Fruit fly (Drosophila melanogaster) whole organism, prepupa: ENCODE results near the gene RpL13A.

Experiments
- Blimp-1 ChIP-seq: fragments of 200-800 bp; sonication (Bioruptor generic); optimal IDR thresholded peaks from 3 replicates; lab custom pipeline; 2017; ENCODE audit warnings: missing biosample characterization, missing genetic modification characterization, mild to moderate bottlenecking, moderate library complexity, missing genetic modification reagents
- CG10669 ChIP-seq: fragments of 200-800 bp; sonication (Bioruptor generic); optimal IDR thresholded peaks from 3 replicates; lab custom pipeline; 2018; ENCODE audit warnings: missing biosample characterization, mild to moderate bottlenecking, missing genetic modification characterization, moderate library complexity
- CG11762 ChIP-seq: fragments of 200-800 bp; sonication (Bioruptor generic); optimal IDR thresholded peaks from 3 replicates; lab custom pipeline; 2016; ENCODE audit warnings: missing biosample characterization, missing genetic modification characterization; ENCODE audit not compliant: insufficient read depth
- CG11902 ChIP-seq: fragments of 200-800 bp; sonication (Bioruptor generic); optimal IDR thresholded peaks from 3 replicates; lab custom pipeline; 2016; ENCODE audit warnings: missing biosample characterization, missing genetic modification characterization
- CG15336 ChIP-seq: fragments of 200-800 bp; sonication (Bioruptor generic); IDR thresholded peaks from 2 replicates; pipeline ENCODE4 v1.3.6; 2022; ENCODE audit warnings: missing biosample characterization, missing genetic modification characterization
- CG16779 ChIP-seq: fragments of 200-800 bp; sonication (Bioruptor generic); optimal IDR thresholded peaks from 3 replicates; lab custom pipeline; 2017; ENCODE audit warnings: missing biosample characterization, mild to moderate bottlenecking, missing genetic modification characterization
- CG3032 ChIP-seq: fragments of 200-800 bp; optimal IDR thresholded peaks from 2 replicates; lab custom pipeline; 2019; ENCODE audit warnings: missing biosample characterization, mild to moderate bottlenecking, missing genetic modification characterization, moderate library complexity
- CG31627 ChIP-seq: fragments of 200-800 bp; sonication (Bioruptor generic); optimal IDR thresholded peaks from 3 replicates; lab custom pipeline; 2016; ENCODE audit warnings: missing biosample characterization, missing genetic modification characterization
- CG34406 ChIP-seq: fragments of 200-800 bp; sonication (Bioruptor generic); optimal IDR thresholded peaks from 3 replicates; lab custom pipeline; 2016; ENCODE audit warnings: missing biosample characterization, missing genetic modification characterization
- CG3919 ChIP-seq: fragments of 200-800 bp; sonication (Bioruptor generic); optimal IDR thresholded peaks from 3 replicates; lab custom pipeline; 2016; ENCODE audit warnings: missing biosample characterization, missing genetic modification characterization
- CG4318 ChIP-seq: fragments of 200-800 bp; sonication (Bioruptor generic); optimal IDR thresholded peaks from 3 replicates; lab custom pipeline; 2017; ENCODE audit warnings: missing biosample characterization, mild to moderate bottlenecking, missing genetic modification characterization
- CG6163 ChIP-seq: fragments of 200-800 bp; sonication (Bioruptor generic); IDR thresholded peaks from 3 replicates; pipeline ENCODE4 v1.3.6; 2022; ENCODE audit warnings: missing biosample characterization, missing genetic modification characterization
- CG6792 ChIP-seq: fragments of 200-800 bp; sonication (Bioruptor generic); optimal IDR thresholded peaks from 3 replicates; lab custom pipeline; 2016; ENCODE audit warnings: missing biosample characterization, missing genetic modification characterization
- CG6808 ChIP-seq: fragments of 200-800 bp; sonication (Bioruptor generic); optimal IDR thresholded peaks from 3 replicates; lab custom pipeline; 2017; ENCODE audit warnings: missing biosample characterization, missing genetic modification characterization, mild to moderate bottlenecking, moderate library complexity, missing genetic modification reagents
- CG6854 ChIP-seq: fragments of 200-800 bp; sonication (Bioruptor generic); optimal IDR thresholded peaks from 2 replicates; lab custom pipeline; 2017; ENCODE audit warnings: missing biosample characterization, mild to moderate bottlenecking, missing genetic modification characterization
- CG7368 ChIP-seq: fragments of 200-800 bp; sonication (Bioruptor generic); optimal IDR thresholded peaks from 3 replicates; lab custom pipeline; 2016; ENCODE audit warnings: missing biosample characterization, missing genetic modification characterization
- CG8119 ChIP-seq: fragments of 200-800 bp; sonication (Bioruptor generic); IDR thresholded peaks from 3 replicates; pipeline ENCODE4 v1.3.6; 2022; ENCODE audit warnings: missing biosample characterization, missing genetic modification characterization
- CG8319 ChIP-seq: fragments of 200-800 bp; sonication (Bioruptor generic); optimal IDR thresholded peaks from 3 replicates; lab custom pipeline; 2016; ENCODE audit warnings: missing biosample characterization, missing genetic modification characterization
- CG8632 ChIP-seq: fragments of 200-800 bp; sonication (Bioruptor generic); optimal IDR thresholded peaks from 3 replicates; lab custom pipeline; 2016; ENCODE audit warnings: missing biosample characterization, missing genetic modification characterization
- Eip78C ChIP-seq: fragments of 200-800 bp; sonication (Bioruptor generic); peaks from one replicate; lab custom pipeline; 2016; ENCODE audit warnings: missing biosample characterization, missing genetic modification characterization
- Eip93F ChIP-seq: fragments of 200-800 bp; sonication (Bioruptor generic); optimal IDR thresholded peaks from 2 replicates; lab custom pipeline; 2016; ENCODE audit warnings: missing biosample characterization, mild to moderate bottlenecking, missing genetic modification characterization
- Ets21C ChIP-seq: fragments of 200-800 bp; sonication (Bioruptor generic); optimal IDR thresholded peaks from 3 replicates; lab custom pipeline; 2016; ENCODE audit warnings: missing biosample characterization, missing genetic modification characterization
- Gug ChIP-seq: fragments of 200-800 bp; sonication (Bioruptor generic); IDR thresholded peaks from 2 replicates; pipeline ENCODE4 v1.3.6; 2022; ENCODE audit warnings: missing biosample characterization, missing genetic modification characterization
- Hr38 ChIP-seq: sonication (Bioruptor generic); optimal IDR thresholded peaks from 2 replicates; lab custom pipeline; 2016; ENCODE audit warnings: missing biosample characterization, missing genetic modification characterization
- Hr39 ChIP-seq: fragments of 200-800 bp; sonication (Bioruptor generic); optimal IDR thresholded peaks from 2 replicates; lab custom pipeline; 2016; ENCODE audit warnings: missing biosample characterization, missing genetic modification characterization
- Hr4 ChIP-seq: fragments of 200-800 bp; sonication (Bioruptor generic); optimal IDR thresholded peaks from 3 replicates; lab custom pipeline; 2016; ENCODE audit warnings: missing biosample characterization, missing genetic modification characterization
- Lpt ChIP-seq: fragments of 200-800 bp; sonication (Bioruptor generic); optimal IDR thresholded peaks from 3 replicates; lab custom pipeline; 2016; ENCODE audit warnings: missing biosample characterization, missing genetic modification characterization
- OdsH ChIP-seq: fragments of 200-800 bp; sonication (Bioruptor generic); optimal IDR thresholded peaks from 3 replicates; lab custom pipeline; 2016; ENCODE audit warnings: missing biosample characterization, missing genetic modification characterization
- Sox102F ChIP-seq: fragments of 200-800 bp; sonication (Bioruptor generic); optimal IDR thresholded peaks from 2 replicates; lab custom pipeline; 2016; ENCODE audit warnings: missing biosample characterization, mild to moderate bottlenecking, missing genetic modification characterization
- Sox14 ChIP-seq: fragments of 200-800 bp; sonication (Bioruptor generic); optimal IDR thresholded peaks from 3 replicates; lab custom pipeline; 2016; ENCODE audit warnings: missing biosample characterization, missing genetic modification characterization
- Sox15 ChIP-seq: fragments of 200-800 bp; sonication (Bioruptor generic); optimal IDR thresholded peaks from 3 replicates; lab custom pipeline; 2016; ENCODE audit warnings: missing biosample characterization, missing genetic modification characterization
- cyc ChIP-seq: fragments of 200-800 bp; sonication (Bioruptor generic); optimal IDR thresholded peaks from 3 replicates; lab custom pipeline; 2016; ENCODE audit warnings: missing biosample characterization, missing genetic modification characterization
- eg ChIP-seq: fragments of 200-800 bp; sonication (Bioruptor generic); IDR thresholded peaks from 3 replicates; pipeline ENCODE4 v1.3.6; 2022; ENCODE audit warnings: missing biosample characterization, missing genetic modification characterization
- esn ChIP-seq: fragments of 200-800 bp; sonication (Bioruptor generic); optimal IDR thresholded peaks from 2 replicates; lab custom pipeline; 2016; ENCODE audit warnings: missing biosample characterization, mild to moderate bottlenecking, missing genetic modification characterization, moderate library complexity
- fd85E ChIP-seq: fragments of 200-800 bp; sonication (Bioruptor generic); optimal IDR thresholded peaks from 3 replicates; lab custom pipeline; 2016; ENCODE audit warnings: missing biosample characterization, missing genetic modification characterization
- lz ChIP-seq: fragments of 200-800 bp; sonication (Bioruptor generic); optimal IDR thresholded peaks from 3 replicates; lab custom pipeline; 2016; ENCODE audit warnings: missing biosample characterization, missing genetic modification characterization
- pdm3 ChIP-seq: fragments of 200-800 bp; sonication (Bioruptor generic); optimal IDR thresholded peaks from 3 replicates; lab custom pipeline; 2016; ENCODE audit warnings: missing biosample characterization, missing genetic modification characterization
- salr ChIP-seq, 2 experiments: fragments of 200-800 bp; sonication (Bioruptor generic); optimal IDR thresholded peaks; 3 replicates each; lab custom pipeline; 2016 to 2018; ENCODE audit warnings: missing biosample characterization in 2 of 2, missing genetic modification characterization in 2 of 2, mild to moderate bottlenecking in 1 of 2
- spab ChIP-seq: fragments of 200-800 bp; sonication (Bioruptor generic); optimal IDR thresholded peaks from 2 replicates; lab custom pipeline; 2017; ENCODE audit warnings: missing biosample characterization, mild to moderate bottlenecking, missing genetic modification characterization, missing genetic modification reagents
- ss ChIP-seq, 2 experiments: fragments of 200-800 bp; sonication (Bioruptor generic); optimal IDR thresholded peaks; 2 replicates in 1 of 2; 3 replicates in 1 of 2; lab custom pipeline; 2017 to 2018; ENCODE audit warnings: mild to moderate bottlenecking in 2 of 2, missing biosample characterization in 2 of 2, missing genetic modification characterization in 2 of 2, moderate library complexity in 1 of 2
- svp ChIP-seq: fragments of 200-800 bp; sonication (Bioruptor generic); peaks from one replicate; lab custom pipeline; 2016; ENCODE audit warnings: missing biosample characterization, missing genetic modification characterization
- topi ChIP-seq: fragments of 200-800 bp; sonication (Bioruptor generic); optimal IDR thresholded peaks from 3 replicates; lab custom pipeline; 2016; ENCODE audit warnings: missing biosample characterization, missing genetic modification characterization
- vri ChIP-seq: fragments of 200-800 bp; sonication (Bioruptor generic); optimal IDR thresholded peaks from 3 replicates; lab custom pipeline; 2016; ENCODE audit warnings: missing biosample characterization, mild to moderate bottlenecking, missing genetic modification characterization

The RpL13A gene

DNA sequence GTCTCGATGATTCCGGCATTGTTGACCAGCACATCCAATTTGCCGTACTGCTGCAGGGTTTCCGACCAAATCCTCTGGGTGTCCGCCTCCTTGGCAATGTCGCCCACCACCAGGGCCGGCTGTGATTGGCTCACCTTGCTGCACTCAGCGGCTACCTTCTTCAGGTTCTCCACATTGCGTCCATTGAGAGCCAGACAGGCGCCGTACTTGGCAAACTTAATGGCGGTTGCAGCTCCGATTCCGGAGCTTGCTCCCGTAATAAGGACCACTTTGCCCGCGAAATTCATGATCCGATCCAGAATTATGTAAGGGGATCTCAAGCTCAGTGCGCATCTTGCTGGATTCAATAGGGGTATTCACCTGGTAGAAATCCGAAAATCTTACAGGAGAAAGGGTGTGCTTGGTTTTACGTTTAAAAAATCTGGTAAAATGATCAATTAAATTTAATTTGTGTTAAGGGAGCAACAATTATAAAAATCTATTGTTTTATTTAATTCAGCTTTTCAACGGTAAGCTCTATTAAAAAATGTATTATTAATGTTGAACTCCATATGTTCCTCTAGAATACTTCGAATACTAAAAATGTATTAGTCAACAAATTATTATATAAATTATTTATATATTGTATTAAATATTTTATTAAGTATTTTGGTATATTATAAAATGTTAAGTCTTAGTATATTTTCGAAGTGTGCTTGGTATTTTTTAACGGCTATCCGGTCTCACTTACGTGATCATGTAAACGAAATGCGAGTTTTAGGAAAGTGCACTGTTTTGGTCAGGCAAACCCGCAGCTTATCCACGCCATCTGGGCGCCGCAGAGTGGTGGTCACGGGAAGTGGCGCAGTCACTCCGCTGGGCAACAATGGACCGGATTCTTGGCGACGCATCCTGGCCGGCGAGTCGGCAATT lies 12.5 kb downstream of the RpL13A start, which contains the start of the genes CG31548 and CG12170:
Gene CG31548 (minus strand): TSS at position 334 of the 912 bp plus-strand sequence.
Gene CG12170 (plus strand): TSS at position 716 of the 912 bp plus-strand sequence.
- TF ChIP-seq Sox15 (GFP tag; lab: Kevin White, UChicago) = peak; percentile 27
- TF ChIP-seq CG31627 = peak; percentile 56
- peak; percentile 59 for TF ChIP-seq CG15336
- TF ChIP-seq esn (GFP tag; lab: Kevin White, UChicago) = peak; percentile 69
- peak; percentile 47; the same call in 2 of the 3 replicates for TF ChIP-seq CG6163 (GFP tag; lab: Robert Waterston, UW)
- no peak for TF ChIP-seq Ets21C
- TF ChIP-seq CG3032 (tag; lab: Kevin White, UChicago) = peak; percentile 38
- TF ChIP-seq svp (GFP tag; lab: Kevin White, UChicago) = peak; percentile 63
- TF ChIP-seq CG8119 = peak; percentile 55; the same call in 2 of the 3 replicates
- TF ChIP-seq CG6792 (GFP tag; lab: Kevin White, UChicago) = peak; percentile 40
- TF ChIP-seq CG11902 (GFP tag; lab: Kevin White, UChicago) = no peak
- TF ChIP-seq Eip93F = no peak
- TF ChIP-seq cyc = peak; percentile 34

DNA sequence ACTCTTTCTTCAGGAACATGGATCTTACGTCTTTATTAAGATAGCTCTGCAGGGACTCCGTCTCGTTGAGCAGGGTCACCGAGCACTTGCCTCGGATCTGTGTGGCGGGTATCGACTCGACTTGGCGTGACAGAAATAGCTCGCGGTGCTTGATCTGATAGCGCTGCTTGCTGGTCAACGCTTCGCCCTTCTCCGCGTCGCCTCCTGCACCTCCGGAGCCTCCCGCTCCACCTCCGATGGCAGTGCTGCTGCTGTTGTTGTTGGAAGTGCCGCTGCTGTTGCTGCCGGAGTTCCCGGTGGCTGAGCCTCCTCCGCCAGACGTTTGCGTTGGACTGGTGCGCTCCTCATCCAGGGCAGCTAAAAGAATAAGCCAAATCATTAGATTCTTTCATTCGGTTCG lies 19.1 kb downstream of the RpL13A start:
- no peak for TF ChIP-seq eg (GFP tag; lab: Robert Waterston, UW)
- peak; percentile 86 for TF ChIP-seq svp (GFP tag; lab: Kevin White, UChicago)
- TF ChIP-seq, all 60 proteins: peak for 1

DNA sequence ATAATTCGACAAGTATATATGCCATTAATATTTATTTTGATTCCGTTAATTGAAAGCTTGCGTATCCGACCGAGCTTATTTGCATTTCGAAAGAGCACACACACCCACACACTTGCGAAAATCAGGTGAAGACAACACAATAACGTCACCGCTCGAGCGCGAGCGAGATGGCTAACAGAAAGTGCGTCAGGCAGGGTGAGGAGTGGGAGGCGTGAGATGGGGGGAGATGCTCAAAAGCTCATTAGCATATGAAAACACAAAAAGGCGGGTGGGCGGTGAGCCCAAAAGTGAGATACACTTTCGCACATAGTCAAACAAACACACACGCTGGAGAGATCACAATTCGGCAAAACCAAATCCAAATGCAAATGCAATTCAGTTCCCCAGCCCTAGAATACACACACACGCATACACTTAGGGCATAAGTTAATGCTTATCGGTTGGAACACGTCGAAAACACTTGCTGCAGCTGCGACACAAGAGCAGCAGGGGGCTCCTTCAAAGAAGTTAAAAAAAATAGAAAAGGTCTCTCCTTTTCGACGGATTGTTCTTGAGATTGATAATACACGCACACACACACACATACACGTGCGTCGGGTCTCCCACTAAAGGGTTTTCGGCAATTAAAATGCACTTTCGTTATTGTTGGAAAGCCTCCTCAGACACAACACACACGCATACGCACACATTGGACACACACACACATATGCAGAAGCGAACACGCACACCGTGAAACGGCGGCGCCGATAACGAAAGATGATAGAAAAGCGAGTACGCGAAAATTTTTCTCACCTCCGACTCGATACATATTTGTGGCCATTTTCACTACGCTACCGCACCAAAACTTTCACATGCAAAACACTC lies 23.7 kb downstream of the RpL13A start:
- TF ChIP-seq CG3919 (no peak), CG6808 (GFP tag; lab: Kevin White, UChicago) (no peak), spab (GFP tag; lab: Kevin White, UChicago) (no peak), CG11902 (GFP tag; lab: Kevin White, UChicago) (no peak), CG8632 (GFP tag; lab: Kevin White, UChicago) (no peak), lz (GFP tag; lab: Kevin White, UChicago) (no peak), salr (GFP tag; optimal IDR thresholded peaks at IDR 0.05; lab: Kevin White, UChicago) (no peak), CG4318 (GFP tag; lab: Kevin White, UChicago) (no peak), Ets21C (no peak), CG7368 (GFP tag; lab: Kevin White, UChicago) (no peak), Hr4 (GFP tag; lab: Kevin White, UChicago) (no peak), fd85E (GFP tag; lab: Kevin White, UChicago) (no peak), Hr38 (GFP tag; lab: Kevin White, UChicago) (no peak), pdm3 (GFP tag; lab: Kevin White, UChicago) (no peak), CG31627 (peak; percentile 24), CG6163 (GFP tag; lab: Robert Waterston, UW) (0 out of 3 replicates have a peak, but pooled peaks have one; percentile 38), CG8119 (no peak), topi (no peak), Blimp-1 (GFP tag; lab: Kevin White, UChicago) (no peak), OdsH (GFP tag; lab: Kevin White, UChicago) (no peak), CG11762 (no peak), Gug (GFP tag; lab: Robert Waterston, UW) (0 out of 2 replicates have a peak, but pooled peaks have one; percentile 11), Sox102F (GFP tag; lab: Kevin White, UChicago) (no peak), vri (peak; percentile 22), CG3032 (tag; lab: Kevin White, UChicago) (peak; percentile 17), svp (GFP tag; lab: Kevin White, UChicago) (peak; percentile 88), CG6854 (GFP tag; lab: Kevin White, UChicago) (no peak), Eip78C (GFP tag; lab: Kevin White, UChicago) (peak; percentile 83), Lpt (no peak), CG16779 (no peak), CG10669 (GFP tag; lab: Kevin White, UChicago) (no peak), Hr39 (GFP tag; lab: Kevin White, UChicago) (no peak), eg (GFP tag; lab: Robert Waterston, UW) (no peak), Sox14 (GFP tag; lab: Kevin White, UChicago) (peak; percentile 18), CG8319 (GFP tag; lab: Kevin White, UChicago) (no peak), ss (GFP tag; optimal IDR thresholded peaks at IDR 0.05; lab: Kevin White, UChicago) (no peak), CG34406 (GFP tag; lab: Kevin White, UChicago) (peak; percentile 22)
